Fruit fly (Drosophila melanogaster): ENCODE data around the gene CG10005.

DNA sequence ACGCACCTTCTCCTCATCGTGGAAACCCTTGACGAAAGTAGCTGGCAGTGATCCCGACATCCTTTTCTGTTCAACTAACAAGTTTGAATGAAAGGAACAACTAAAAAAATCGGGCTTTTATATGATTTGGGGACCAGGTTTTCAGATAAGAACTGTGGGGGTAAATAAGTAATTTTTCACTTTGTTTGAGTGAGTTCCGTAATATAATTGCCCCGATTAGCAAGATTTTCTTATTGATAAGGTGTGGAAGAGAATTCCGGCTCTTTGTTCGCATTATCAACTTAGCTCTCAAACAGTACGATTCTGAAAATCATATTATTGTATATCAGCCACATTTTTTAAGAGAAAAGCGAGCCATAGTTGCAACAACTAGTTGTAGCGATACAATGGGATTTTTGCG, 5.0 kb upstream of the CG10005 start, which contains the start of gene CG12224:
- TF ChIP-seq pan (optimal IDR thresholded peaks at IDR 0.05): no peak
- no peak for TF ChIP-seq usp (GFP tag; optimal IDR thresholded peaks at IDR 0.05)
- TF ChIP-seq CG8478 (optimal IDR thresholded peaks at IDR 0.05): no peak
- no peak for TF ChIP-seq psq (optimal IDR thresholded peaks at IDR 0.05)
- TF ChIP-seq Dll (optimal IDR thresholded peaks at IDR 0.05): no peak
- no peak for TF ChIP-seq EcR (GFP tag; optimal IDR thresholded peaks at IDR 0.05)

Data from whole organism.